Worm (Caenorhabditis elegans): ENCODE measurements around the gene B0302.2.

DNA sequence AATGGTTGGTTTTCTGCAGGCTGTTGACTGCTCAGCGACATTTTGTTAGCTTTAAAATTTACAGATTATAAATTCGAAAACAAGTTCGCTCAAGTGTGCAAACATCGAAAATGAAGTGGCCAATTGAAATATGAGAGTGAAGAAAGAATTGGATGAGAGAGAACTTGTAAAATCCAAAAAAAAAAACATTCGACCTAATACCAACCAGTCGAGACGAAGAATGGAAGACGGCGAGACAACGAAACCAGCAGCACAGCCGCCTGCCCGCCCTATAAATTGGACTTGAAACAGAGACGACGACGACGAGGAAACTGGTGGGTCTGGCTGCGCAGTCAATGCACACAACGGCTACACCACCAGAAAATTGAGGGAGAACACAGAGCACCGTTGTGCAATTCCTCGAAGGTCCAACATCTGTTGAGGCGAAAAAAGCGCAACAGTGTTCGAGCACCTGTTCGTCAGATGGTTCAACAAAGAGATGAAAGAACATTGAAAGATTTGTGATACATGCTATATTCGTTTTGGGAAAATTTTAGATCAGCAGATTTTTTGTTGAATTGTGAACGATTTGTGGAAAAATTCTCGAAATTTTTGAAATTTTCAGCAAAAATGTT is 28.4 kb upstream of the B0302.2 start, which contains the start of gene T23C6.4:
- TF ChIP-seq klf-2 (GFP tag; conservative IDR thresholded peaks at IDR 0.05) (no peak), flt-1 (GFP tag; IDR thresholded peaks at IDR 0.05) (no peak)
